Worm (Caenorhabditis elegans): ENCODE data around the gene msp-79.

- TF ChIP-seq klf-2 (GFP tag; conservative IDR thresholded peaks at IDR 0.05) (no peak), T22C8.4 (GFP tag; IDR thresholded peaks at IDR 0.05) (no peak)
Observed at ce11 chrIV:9718396-9718795, 48.6 kb downstream of the msp-79 start.
